In genomic region chr3L:17427013-17427412, dm6 we compare ENCODE assay signal across 1 fruit fly cellular context.
A peak's percentile ranks its signal among the peaks of the same experiment; 100 is the strongest.
TF ChIP-seq lines count a peak whose summit lies in the region.

TSS of gene Polr3G (minus strand) at chr3L:17427130.

TF ChIP-seq in whole organism, embryonic, 481 proteins besides CTCF, POLR2A, EP300 and RAD21 (continued from another document):
- TF ChIP-seq Tbp (GFP tag; optimal IDR thresholded peaks at IDR 0.05; lab: Kevin White, UChicago) (no peak), sna (GFP tag; IDR thresholded peaks at IDR 0.05; lab: Robert Waterston, UW; ENCODE audit: partially characterized antibody) (no peak), CG12942 (GFP tag; optimal IDR thresholded peaks at IDR 0.05; lab: Kevin White, UChicago) (no peak), az2 (GFP tag; optimal IDR thresholded peaks at IDR 0.05; lab: Kevin White, UChicago) (peak; percentile 18), CG1792 (GFP tag; optimal IDR thresholded peaks at IDR 0.05; lab: Kevin White, UChicago) (no peak), Doc3 (GFP tag; IDR thresholded peaks at IDR 0.05; lab: Robert Waterston, UW; ENCODE audit: partially characterized antibody) (no peak), CG2120 (GFP tag; optimal IDR thresholded peaks at IDR 0.05; lab: Kevin White, UChicago) (peak; percentile 53), usp (GFP tag; optimal IDR thresholded peaks at IDR 0.05; lab: Kevin White, UChicago) (no peak), wdn (GFP tag; IDR thresholded peaks at IDR 0.05; lab: Robert Waterston, UW) (no peak), Antp (GFP tag; optimal IDR thresholded peaks at IDR 0.05; lab: Kevin White, UChicago) (no peak), CG4820 (GFP tag; optimal IDR thresholded peaks at IDR 0.05; lab: Kevin White, UChicago) (no peak), kni (GFP tag; optimal IDR thresholded peaks at IDR 0.05; lab: Kevin White, UChicago) (no peak), CG18599 (GFP tag; optimal IDR thresholded peaks at IDR 0.05; lab: Kevin White, UChicago) (no peak), Hsf (GFP tag; optimal IDR thresholded peaks at IDR 0.05; lab: Kevin White, UChicago) (peak; percentile 40), fd3F (GFP tag; optimal IDR thresholded peaks at IDR 0.05; lab: Kevin White, UChicago) (no peak), CG11085 (GFP tag; IDR thresholded peaks at IDR 0.05; lab: Robert Waterston, UW) (no peak), CG1832 (GFP tag; optimal IDR thresholded peaks at IDR 0.05; lab: Kevin White, UChicago) (no peak), dpn (GFP tag; optimal IDR thresholded peaks at IDR 0.05; lab: Kevin White, UChicago) (peak in 1 of 2 experiments; percentile 15), CG3847 (GFP tag; IDR thresholded peaks at IDR 0.05; lab: Robert Waterston, UW) (no peak), Awh (GFP tag; IDR thresholded peaks at IDR 0.05; lab: Robert Waterston, UW) (no peak), eyg (GFP tag; optimal IDR thresholded peaks at IDR 0.05; lab: Kevin White, UChicago) (peak; percentile 7), ssp (GFP tag; IDR thresholded peaks at IDR 0.05; lab: Robert Waterston, UW) (no peak), B-H2 (GFP tag; optimal IDR thresholded peaks at IDR 0.05; lab: Kevin White, UChicago) (peak; percentile 22), Dfd (GFP tag; optimal IDR thresholded peaks at IDR 0.05; lab: Kevin White, UChicago) (no peak), ato (GFP tag; IDR thresholded peaks at IDR 0.05; lab: Robert Waterston, UW; ENCODE audit: partially characterized antibody) (no peak), CG8359 (GFP tag; optimal IDR thresholded peaks at IDR 0.05; lab: Kevin White, UChicago; ENCODE audit: borderline replicate concordance) (no peak), jing (GFP tag; optimal IDR thresholded peaks at IDR 0.05; lab: Kevin White, UChicago) (no peak), CG31224 (GFP tag; IDR thresholded peaks at IDR 0.05; lab: Robert Waterston, UW) (no peak), gce (GFP tag; IDR thresholded peaks at IDR 0.05; lab: Robert Waterston, UW) (no peak), CG6254 (GFP tag; optimal IDR thresholded peaks at IDR 0.05; lab: Kevin White, UChicago) (no peak), CG1603 (tag; optimal IDR thresholded peaks at IDR 0.05; lab: Kevin White, UChicago) (peak; percentile 43), HLH3B (GFP tag; IDR thresholded peaks at IDR 0.05; lab: Robert Waterston, UW) (no peak), Nf-YC (tag; optimal IDR thresholded peaks at IDR 0.05; lab: Kevin White, UChicago) (peak; percentile 33), CG8765 (GFP tag; IDR thresholded peaks at IDR 0.05; lab: Robert Waterston, UW) (no peak), CG17361 (GFP tag; IDR thresholded peaks at IDR 0.05; lab: Robert Waterston, UW) (0 out of 3 replicates have a peak, but pooled peaks have one; percentile 18), gsb-n (tag; optimal IDR thresholded peaks at IDR 0.05; lab: Kevin White, UChicago) (no peak), CG11093 (GFP tag; IDR thresholded peaks at IDR 0.05; lab: Robert Waterston, UW) (no peak), CG30403 (GFP tag; optimal IDR thresholded peaks at IDR 0.05; lab: Kevin White, UChicago) (peak; percentile 20), CG11695 (GFP tag; IDR thresholded peaks at IDR 0.05; lab: Robert Waterston, UW) (no peak), cas (GFP tag; IDR thresholded peaks at IDR 0.05; lab: Robert Waterston, UW) (no peak), CG6765 (GFP tag; optimal IDR thresholded peaks at IDR 0.05; lab: Kevin White, UChicago) (no peak), CG34224 (GFP tag; IDR thresholded peaks at IDR 0.05; lab: Robert Waterston, UW; ENCODE audit: partially characterized antibody) (no peak), Rx (GFP tag; IDR thresholded peaks at IDR 0.05; lab: Robert Waterston, UW) (no peak), Max (GFP tag; optimal IDR thresholded peaks at IDR 0.05; lab: Kevin White, UChicago) (no peak), ham (GFP tag; IDR thresholded peaks at IDR 0.05; lab: Robert Waterston, UW) (no peak), Hr51 (GFP tag; optimal IDR thresholded peaks at IDR 0.05; lab: Kevin White, UChicago) (peak in 1 of 2 experiments; percentile 19), Opbp (GFP tag; IDR thresholded peaks at IDR 0.05; lab: Robert Waterston, UW; ENCODE audit: partially characterized antibody) (no peak), ro (GFP tag; IDR thresholded peaks at IDR 0.05; lab: Robert Waterston, UW) (no peak), sisA (GFP tag; IDR thresholded peaks at IDR 0.05; lab: Robert Waterston, UW) (no peak), CG1024 (GFP tag; IDR thresholded peaks at IDR 0.05; lab: Robert Waterston, UW) (no peak), sqz (GFP tag; optimal IDR thresholded peaks at IDR 0.05; lab: Kevin White, UChicago) (no peak), wor (GFP tag; IDR thresholded peaks at IDR 0.05; lab: Robert Waterston, UW) (no peak), CG17186 (GFP tag; optimal IDR thresholded peaks at IDR 0.05; lab: Kevin White, UChicago) (no peak), Side (GFP tag; optimal IDR thresholded peaks at IDR 0.05; lab: Kevin White, UChicago) (no peak), sd (tag; optimal IDR thresholded peaks at IDR 0.05; lab: Kevin White, UChicago) (no peak), slp2 (GFP tag; optimal IDR thresholded peaks at IDR 0.05; lab: Kevin White, UChicago) (no peak), Drgx (GFP tag; IDR thresholded peaks at IDR 0.05; lab: Robert Waterston, UW) (no peak), CkIIα-i1 (GFP tag; IDR thresholded peaks at IDR 0.05; lab: Robert Waterston, UW) (no peak), dysf (GFP tag; IDR thresholded peaks at IDR 0.05; lab: Robert Waterston, UW) (no peak), insv (GFP tag; optimal IDR thresholded peaks at IDR 0.05; lab: Kevin White, UChicago) (no peak), CG7556 (GFP tag; optimal IDR thresholded peaks at IDR 0.05; lab: Kevin White, UChicago) (no peak), CG16815 (GFP tag; optimal IDR thresholded peaks at IDR 0.05; lab: Kevin White, UChicago) (no peak), CG13123 (GFP tag; optimal IDR thresholded peaks at IDR 0.05; lab: Kevin White, UChicago) (no peak), CG9727 (GFP tag; optimal IDR thresholded peaks at IDR 0.05; lab: Kevin White, UChicago) (no peak), CG14441 (GFP tag; IDR thresholded peaks at IDR 0.05; lab: Robert Waterston, UW) (no peak), Six4 (GFP tag; optimal IDR thresholded peaks at IDR 0.05; lab: Kevin White, UChicago) (peak; percentile 8), en (GFP tag; optimal IDR thresholded peaks at IDR 0.05; lab: Kevin White, UChicago) (no peak), tio (GFP tag; optimal IDR thresholded peaks at IDR 0.05; lab: Kevin White, UChicago) (no peak), CG10462 (GFP tag; optimal IDR thresholded peaks at IDR 0.05; lab: Kevin White, UChicago) (no peak), stc (GFP tag; IDR thresholded peaks at IDR 0.05; lab: Robert Waterston, UW) (no peak), HmgZ (tag; optimal IDR thresholded peaks at IDR 0.05; lab: Kevin White, UChicago) (peak; percentile 35), CG15696 (tag; optimal IDR thresholded peaks at IDR 0.05; lab: Kevin White, UChicago) (no peak), grau (tag; optimal IDR thresholded peaks at IDR 0.05; lab: Kevin White, UChicago) (peak; percentile 33), TFAM (GFP tag; optimal IDR thresholded peaks at IDR 0.05; lab: Kevin White, UChicago) (no peak), CG30431 (GFP tag; optimal IDR thresholded peaks at IDR 0.05; lab: Kevin White, UChicago) (no peak), CG7372 (GFP tag; IDR thresholded peaks at IDR 0.05; lab: Robert Waterston, UW) (no peak), jumu (GFP tag; optimal IDR thresholded peaks at IDR 0.05; lab: Kevin White, UChicago) (no peak), Eip74EF (GFP tag; optimal IDR thresholded peaks at IDR 0.05; lab: Kevin White, UChicago) (no peak), CG5180 (GFP tag; optimal IDR thresholded peaks at IDR 0.05; lab: Kevin White, UChicago) (no peak), CG33213 (GFP tag; optimal IDR thresholded peaks at IDR 0.05; lab: Kevin White, UChicago) (no peak), zfh1 (GFP tag; IDR thresholded peaks at IDR 0.05; lab: Robert Waterston, UW) (peak; percentile 27; the same call in 2 of the 3 replicates), Doc2 (GFP tag; IDR thresholded peaks at IDR 0.05; lab: Robert Waterston, UW) (no peak), cad (GFP tag; optimal IDR thresholded peaks at IDR 0.05; lab: Kevin White, UChicago) (no peak), CG11504 (tag; optimal IDR thresholded peaks at IDR 0.05; lab: Kevin White, UChicago) (peak; percentile 6), zen (tag; optimal IDR thresholded peaks at IDR 0.05; lab: Kevin White, UChicago) (no peak), CG18476 (GFP tag; optimal IDR thresholded peaks at IDR 0.05; lab: Kevin White, UChicago) (no peak), H15 (GFP tag; IDR thresholded peaks at IDR 0.05; lab: Robert Waterston, UW) (no peak), D (optimal IDR thresholded peaks at IDR 0.05; lab: Kevin White, UChicago) (no peak), D (GFP tag; optimal IDR thresholded peaks at IDR 0.05; lab: Kevin White, UChicago) (no peak), wek (GFP tag; optimal IDR thresholded peaks at IDR 0.05; lab: Kevin White, UChicago) (no peak), CG30020 (tag; optimal IDR thresholded peaks at IDR 0.05; lab: Kevin White, UChicago) (peak; percentile 14), CG1602 (GFP tag; optimal IDR thresholded peaks at IDR 0.05; lab: Kevin White, UChicago) (no peak), tx (GFP tag; optimal IDR thresholded peaks at IDR 0.05; lab: Kevin White, UChicago) (no peak), CG7987 (GFP tag; optimal IDR thresholded peaks at IDR 0.05; lab: Kevin White, UChicago) (no peak), CG13894 (tag; optimal IDR thresholded peaks at IDR 0.05; lab: Kevin White, UChicago) (peak; percentile 16), Sry-δ (GFP tag; optimal IDR thresholded peaks at IDR 0.05; lab: Kevin White, UChicago) (peak; percentile 11), CG7357 (GFP tag; IDR thresholded peaks at IDR 0.05; lab: Robert Waterston, UW) (no peak), CG8924 (tag; optimal IDR thresholded peaks at IDR 0.05; lab: Kevin White, UChicago) (no peak), pzg (GFP tag; optimal IDR thresholded peaks at IDR 0.05; lab: Kevin White, UChicago) (peak; percentile 39), hb (GFP tag; IDR thresholded peaks at IDR 0.05; lab: Robert Waterston, UW; ENCODE audit: partially characterized antibody) (no peak), Xbp1 (GFP tag; optimal IDR thresholded peaks at IDR 0.05; lab: Kevin White, UChicago) (peak; percentile 37), CG9932 (GFP tag; IDR thresholded peaks at IDR 0.05; lab: Robert Waterston, UW) (peak; percentile 16; the same call in 1 of the 2 replicates), C15 (GFP tag; IDR thresholded peaks at IDR 0.05; lab: Robert Waterston, UW) (no peak), CG17385 (GFP tag; optimal IDR thresholded peaks at IDR 0.05; lab: Kevin White, UChicago) (peak; percentile 25), NK7.1 (GFP tag; optimal IDR thresholded peaks at IDR 0.05; lab: Kevin White, UChicago) (no peak), otp (GFP tag; IDR thresholded peaks at IDR 0.05; lab: Robert Waterston, UW) (no peak), Mrtf (GFP tag; IDR thresholded peaks at IDR 0.05; lab: Robert Waterston, UW) (no peak), CG10147 (GFP tag; optimal IDR thresholded peaks at IDR 0.05; lab: Kevin White, UChicago) (peak; percentile 7), CG11398 (GFP tag; optimal IDR thresholded peaks at IDR 0.05; lab: Kevin White, UChicago) (no peak), CrebB (tag; optimal IDR thresholded peaks at IDR 0.05; lab: Kevin White, UChicago) (peak; percentile 7), rib (GFP tag; IDR thresholded peaks at IDR 0.05; lab: Robert Waterston, UW) (no peak), Myb (GFP tag; optimal IDR thresholded peaks at IDR 0.05; lab: Kevin White, UChicago) (no peak), Mes4 (GFP tag; optimal IDR thresholded peaks at IDR 0.05; lab: Kevin White, UChicago) (no peak), lbe (GFP tag; optimal IDR thresholded peaks at IDR 0.05; lab: Kevin White, UChicago) (peak; percentile 22), Chrac-16 (GFP tag; optimal IDR thresholded peaks at IDR 0.05; lab: Kevin White, UChicago) (no peak), gem (tag; optimal IDR thresholded peaks at IDR 0.05; lab: Kevin White, UChicago) (peak; percentile 26), Camta (GFP tag; optimal IDR thresholded peaks at IDR 0.05; lab: Kevin White, UChicago) (no peak), CG43689 (GFP tag; IDR thresholded peaks at IDR 0.05; lab: Robert Waterston, UW) (no peak), vvl (GFP tag; IDR thresholded peaks at IDR 0.05; lab: Robert Waterston, UW) (peak; percentile 44; the same call in 1 of the 2 replicates), CG15011 (GFP tag; optimal IDR thresholded peaks at IDR 0.05; lab: Kevin White, UChicago) (no peak), Fer3 (tag; optimal IDR thresholded peaks at IDR 0.05; lab: Kevin White, UChicago) (no peak)
